Worm (Caenorhabditis elegans): ENCODE results near the gene nft-1.

- TF ChIP-seq mep-1 (tag; optimal IDR thresholded peaks at IDR 0.05) (no peak), blmp-1 (tag; optimal IDR thresholded peaks at IDR 0.05) (no peak), nhr-76 (tag; optimal IDR thresholded peaks at IDR 0.05) (no peak), lin-13 (tag; optimal IDR thresholded peaks at IDR 0.05) (no peak), nhr-237 (tag; optimal IDR thresholded peaks at IDR 0.05) (no peak)
Measured at ce11 chrIII:11935948-11936280, 12.2 kb downstream of the nft-1 start.
